Worm (Caenorhabditis elegans) whole organism, L3 larva: ENCODE results near the gene egl-36.

Experiments used
- R02D3.7 ChIP-seq: fragments of 150-350 bp; optimal IDR thresholded peaks from 2 replicates; lab custom pipeline; 2014; ENCODE audit warnings: missing biosample characterization, missing genetic modification characterization
- ZK546.5 ChIP-seq: sonication (generic microtip); optimal IDR thresholded peaks from 2 replicates; lab custom pipeline; 2017; ENCODE audit warnings: missing biosample characterization, missing genetic modification characterization
- aly-2 ChIP-seq: fragments of 150-350 bp; optimal IDR thresholded peaks from 2 replicates; lab custom pipeline; 2014; ENCODE audit warnings: missing biosample characterization, missing genetic modification characterization
- ama-1 ChIP-seq: fragments of 150-350 bp; optimal IDR thresholded peaks from 2 replicates; lab custom pipeline; 2018
- ceh-16 ChIP-seq: sonication (generic microtip); optimal IDR thresholded peaks from 2 replicates; lab custom pipeline; 2017; ENCODE audit warnings: missing biosample characterization, missing genetic modification characterization
- ceh-28 ChIP-seq: fragments of 150-350 bp; optimal IDR thresholded peaks from 2 replicates; lab custom pipeline; 2014; ENCODE audit warnings: missing biosample characterization, missing genetic modification reagents, missing genetic modification characterization
- ceh-82 ChIP-seq: fragments of 150-350 bp; optimal IDR thresholded peaks from 2 replicates; lab custom pipeline; 2014; ENCODE audit warnings: missing biosample characterization, missing genetic modification characterization
- ceh-9 ChIP-seq: sonication (generic microtip); optimal IDR thresholded peaks from 2 replicates; lab custom pipeline; 2018; ENCODE audit warnings: missing biosample characterization, missing genetic modification characterization
- daf-12 ChIP-seq: fragments of 150-350 bp; optimal IDR thresholded peaks from 2 replicates; lab custom pipeline; 2014; ENCODE audit warnings: missing biosample characterization, missing genetic modification reagents, missing genetic modification characterization
- egl-27 ChIP-seq: sonication (generic microtip); optimal IDR thresholded peaks from 4 replicates; lab custom pipeline; 2017; ENCODE audit warnings: missing biosample characterization, missing genetic modification reagents, missing genetic modification characterization
- egl-5 ChIP-seq: fragments of 150-350 bp; optimal IDR thresholded peaks from 2 replicates; lab custom pipeline; 2017; ENCODE audit warnings: missing biosample characterization, missing genetic modification reagents, missing genetic modification characterization, inconsistent platforms
- elt-2 ChIP-seq: sonication (generic microtip); optimal IDR thresholded peaks from 2 replicates; lab custom pipeline; 2016; ENCODE audit warnings: missing genetic modification reagents, mild to moderate bottlenecking, missing genetic modification characterization, missing compliant biosample characterization
- elt-3 ChIP-seq, 3 experiments: fragments of 150-350 bp in 1 of 3; sonication (generic microtip) in 2 of 3; optimal IDR thresholded peaks; 2 replicates in 2 of 3; 4 replicates in 1 of 3; lab custom pipeline; 2014 to 2017; ENCODE audit warnings: missing biosample characterization in 3 of 3, missing genetic modification characterization in 3 of 3
- eor-1 ChIP-seq, 2 experiments: fragments of 150-350 bp; optimal IDR thresholded peaks; 2 replicates each; lab custom pipeline; 2014 to 2018; ENCODE audit warnings: missing biosample characterization in 2 of 2, missing genetic modification characterization in 2 of 2
- fkh-10 ChIP-seq: sonication (generic microtip); optimal IDR thresholded peaks from 2 replicates; lab custom pipeline; 2017; ENCODE audit warnings: missing biosample characterization, missing genetic modification reagents, missing genetic modification characterization
- fkh-2 ChIP-seq: fragments of 150-350 bp; optimal IDR thresholded peaks from 2 replicates; lab custom pipeline; 2014; ENCODE audit warnings: missing biosample characterization, missing genetic modification reagents, missing genetic modification characterization
- fos-1 ChIP-seq: fragments of 150-350 bp; optimal IDR thresholded peaks from 2 replicates; lab custom pipeline; 2014; ENCODE audit warnings: missing biosample characterization, missing genetic modification characterization
- hmg-11 ChIP-seq: sonication (generic microtip); optimal IDR thresholded peaks from 2 replicates; lab custom pipeline; 2016; ENCODE audit warnings: missing genetic modification characterization, missing compliant biosample characterization
- jun-1 ChIP-seq: fragments of 150-350 bp; optimal IDR thresholded peaks from 2 replicates; lab custom pipeline; 2014; ENCODE audit warnings: missing biosample characterization, missing genetic modification reagents, missing genetic modification characterization
- lin-15B ChIP-seq: fragments of 150-350 bp; optimal IDR thresholded peaks from 2 replicates; lab custom pipeline; 2014; ENCODE audit warnings: missing biosample characterization, missing genetic modification characterization
- lin-39 ChIP-seq: fragments of 150-350 bp; optimal IDR thresholded peaks from 2 replicates; lab custom pipeline; 2018; ENCODE audit warnings: missing biosample characterization, missing genetic modification reagents, missing genetic modification characterization
- lsy-12 ChIP-seq: sonication (generic microtip); optimal IDR thresholded peaks from 2 replicates; lab custom pipeline; 2016; ENCODE audit warnings: mild to moderate bottlenecking, missing genetic modification characterization, missing compliant biosample characterization
- mml-1 ChIP-seq: fragments of 150-350 bp; sonication (generic microtip); optimal IDR thresholded peaks from 3 replicates; lab custom pipeline; 2014; ENCODE audit warnings: missing biosample characterization, missing genetic modification characterization
- nfya-1 ChIP-seq: sonication (generic microtip); optimal IDR thresholded peaks from 2 replicates; lab custom pipeline; 2017; ENCODE audit warnings: missing genetic modification characterization, mild to moderate bottlenecking, missing compliant biosample characterization, antibody characterized with exemption, moderate library complexity; ENCODE audit not compliant: insufficient read depth
- nhr-11 ChIP-seq: fragments of 150-350 bp; optimal IDR thresholded peaks from 2 replicates; lab custom pipeline; 2014; ENCODE audit warnings: missing biosample characterization, missing genetic modification characterization
- nhr-12 ChIP-seq: fragments of 150-350 bp; optimal IDR thresholded peaks from 2 replicates; lab custom pipeline; 2014; ENCODE audit warnings: missing biosample characterization, missing genetic modification characterization
- nhr-23 ChIP-seq: fragments of 150-350 bp; optimal IDR thresholded peaks from 2 replicates; lab custom pipeline; 2014; ENCODE audit warnings: missing biosample characterization, missing genetic modification reagents, missing genetic modification characterization
- nhr-25 ChIP-seq: sonication (generic microtip); optimal IDR thresholded peaks from 2 replicates; lab custom pipeline; 2017; ENCODE audit warnings: missing biosample characterization, missing genetic modification characterization
- nhr-28 ChIP-seq: fragments of 150-350 bp; optimal IDR thresholded peaks from 2 replicates; lab custom pipeline; 2014; ENCODE audit warnings: missing biosample characterization, missing genetic modification characterization
- nhr-43 ChIP-seq: sonication (generic microtip); optimal IDR thresholded peaks from 2 replicates; lab custom pipeline; 2016; ENCODE audit warnings: mild to moderate bottlenecking, missing genetic modification characterization, missing compliant biosample characterization; ENCODE audit not compliant: poor library complexity, severe bottlenecking
- nhr-67 ChIP-seq: fragments of 150-350 bp; optimal IDR thresholded peaks from 2 replicates; lab custom pipeline; 2014; ENCODE audit warnings: missing biosample characterization, missing genetic modification characterization
- nhr-77 ChIP-seq: fragments of 150-350 bp; optimal IDR thresholded peaks from 2 replicates; lab custom pipeline; 2014; ENCODE audit warnings: missing biosample characterization, missing genetic modification characterization
- pha-4 ChIP-seq: fragments of 150-350 bp; optimal IDR thresholded peaks from 2 replicates; lab custom pipeline; 2014; ENCODE audit warnings: missing biosample characterization, missing genetic modification reagents, missing genetic modification characterization
- snpc-4 ChIP-seq: fragments of 150-350 bp; optimal IDR thresholded peaks from 2 replicates; lab custom pipeline; 2014; ENCODE audit warnings: missing biosample characterization, missing genetic modification characterization
- tbx-2 ChIP-seq: sonication (generic microtip); optimal IDR thresholded peaks from 2 replicates; lab custom pipeline; 2016; ENCODE audit warnings: mild to moderate bottlenecking, missing genetic modification characterization, missing compliant biosample characterization
- unc-39 ChIP-seq: sonication (generic microtip); optimal IDR thresholded peaks from 4 replicates; lab custom pipeline; 2017; ENCODE audit warnings: missing biosample characterization, missing genetic modification characterization
- unc-62 ChIP-seq: fragments of 150-350 bp; sonication (generic microtip); optimal IDR thresholded peaks from 4 replicates; lab custom pipeline; 2014; ENCODE audit warnings: missing biosample characterization, missing genetic modification reagents, missing genetic modification characterization
- zag-1 ChIP-seq: fragments of 150-350 bp; optimal IDR thresholded peaks from 2 replicates; lab custom pipeline; 2014; ENCODE audit warnings: missing biosample characterization, missing genetic modification characterization
- ztf-11 ChIP-seq: fragments of 150-350 bp; optimal IDR thresholded peaks from 2 replicates; lab custom pipeline; 2014; ENCODE audit warnings: missing biosample characterization, missing genetic modification characterization
- ztf-4 ChIP-seq: fragments of 150-350 bp; optimal IDR thresholded peaks from 2 replicates; lab custom pipeline; 2014; ENCODE audit warnings: missing biosample characterization, missing genetic modification characterization

Gene egl-36

DNA sequence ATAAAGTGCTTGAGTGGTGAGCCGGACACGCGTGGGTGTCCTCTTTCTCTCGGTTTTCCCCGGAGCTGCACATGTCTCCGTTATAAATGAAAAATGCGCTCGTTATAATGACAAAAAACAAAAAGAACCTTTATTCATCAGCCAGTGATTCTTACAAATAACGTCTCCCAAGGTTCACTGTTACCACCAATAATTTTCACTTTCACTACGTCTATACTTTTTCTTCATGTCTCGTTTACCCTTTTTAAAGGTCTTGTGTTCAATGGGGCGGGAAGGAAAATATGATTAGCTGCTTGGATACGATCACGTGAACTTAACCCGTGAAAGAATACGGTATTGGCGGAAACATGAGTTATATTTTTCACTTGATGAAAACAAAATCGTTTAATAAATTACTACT, 45.8 kb upstream of the egl-36 start:
- TF ChIP-seq elt-3 (tag; optimal IDR thresholded peaks at IDR 0.05; lab: Kevin White, UChicago) (peak in 1 of 3 experiments; percentile 32), unc-39 (no peak), elt-2 (tag; lab: Kevin White, UChicago) (no peak), hmg-11 (tag; lab: Kevin White, UChicago) (no peak), tbx-2 (tag; lab: Kevin White, UChicago) (no peak), ceh-16 (tag; lab: Kevin White, UChicago) (no peak), lin-15B (tag; lab: Kevin White, UChicago) (no peak), aly-2 (tag; lab: Kevin White, UChicago) (no peak), ceh-82 (tag; lab: Kevin White, UChicago) (no peak), nhr-11 (tag; lab: Kevin White, UChicago) (no peak), egl-5 (tag; lab: Kevin White, UChicago) (no peak), nfya-1 (tag; lab: Kevin White, UChicago) (peak; percentile 52), ama-1 (lab: Kevin White, UChicago) (peak; percentile 72), nhr-23 (tag; lab: Kevin White, UChicago) (peak; percentile 22), jun-1 (tag; lab: Kevin White, UChicago) (no peak), fos-1 (no peak), ceh-9 (tag; lab: Kevin White, UChicago) (no peak), ztf-11 (no peak), nhr-77 (tag; lab: Kevin White, UChicago) (no peak), zag-1 (tag; lab: Kevin White, UChicago) (no peak), nhr-67 (tag; lab: Kevin White, UChicago) (no peak), egl-27 (tag; lab: Kevin White, UChicago) (no peak), ztf-4 (tag; lab: Kevin White, UChicago) (no peak), nhr-12 (tag; lab: Kevin White, UChicago) (no peak), unc-62 (no peak), fkh-10 (GFP tag; lab: Kevin White, UChicago) (no peak), lin-39 (no peak), lsy-12 (tag; lab: Kevin White, UChicago) (peak; percentile 64), nhr-25 (tag; lab: Kevin White, UChicago) (peak; percentile 75), ceh-28 (no peak), snpc-4 (no peak), nhr-28 (tag; lab: Kevin White, UChicago) (no peak), eor-1 (tag; optimal IDR thresholded peaks at IDR 0.05; lab: Kevin White, UChicago) (no peak)

- TF ChIP-seq nhr-25 (tag; lab: Kevin White, UChicago) (peak; percentile 7), lsy-12 (tag; lab: Kevin White, UChicago) (peak; percentile 40), pha-4 (peak; percentile 64), elt-2 (tag; lab: Kevin White, UChicago) (no peak), ceh-82 (tag; lab: Kevin White, UChicago) (no peak), fkh-2 (tag; lab: Kevin White, UChicago) (no peak)
Measured at ce11 chrX:10689729-10690128, 44.4 kb upstream of the egl-36 start.

- TF ChIP-seq aly-2 (tag; lab: Kevin White, UChicago) (no peak), mml-1 (no peak), daf-12 (tag; lab: Kevin White, UChicago) (no peak), zag-1 (tag; lab: Kevin White, UChicago) (no peak), ceh-9 (tag; lab: Kevin White, UChicago) (no peak), ceh-28 (no peak), unc-62 (no peak), egl-5 (tag; lab: Kevin White, UChicago) (no peak), egl-27 (tag; lab: Kevin White, UChicago) (no peak), R02D3.7 (tag; lab: Kevin White, UChicago) (no peak), ceh-16 (tag; lab: Kevin White, UChicago) (no peak), fkh-10 (GFP tag; lab: Kevin White, UChicago) (no peak), ztf-11 (no peak), pha-4 (no peak), nhr-67 (tag; lab: Kevin White, UChicago) (no peak), nhr-23 (tag; lab: Kevin White, UChicago) (peak; percentile 60), nhr-43 (peak; percentile 49), lin-39 (no peak), ZK546.5 (tag; lab: Kevin White, UChicago) (no peak), fos-1 (no peak), ztf-4 (tag; lab: Kevin White, UChicago) (no peak), nhr-25 (tag; lab: Kevin White, UChicago) (peak; percentile 89), unc-39 (no peak), lin-15B (tag; lab: Kevin White, UChicago) (no peak), hmg-11 (tag; lab: Kevin White, UChicago) (no peak), lsy-12 (tag; lab: Kevin White, UChicago) (peak; percentile 72)
Measured at ce11 chrX:10691232-10691631, 42.9 kb upstream of the egl-36 start.
